Worm (Caenorhabditis elegans) whole organism, L4 larva: Measurements from ENCODE around the gene skr-17.

ENCODE experiments used
- F26F4.8 ChIP-seq: fragments of 200-800 bp; sonication (Bioruptor generic); conservative IDR thresholded peaks from 2 replicates; pipeline ENCODE4 v1.3.6; 2022; ENCODE audit warnings: missing genetic modification characterization, missing compliant biosample characterization
- F37D6.2 ChIP-seq: sonication (generic microtip); optimal IDR thresholded peaks from 2 replicates; lab custom pipeline; 2016; ENCODE audit warnings: mild to moderate bottlenecking, missing genetic modification characterization, missing compliant biosample characterization
- T20F7.1 ChIP-seq: fragments of 200-800 bp; sonication (Bioruptor generic); optimal IDR thresholded peaks from 2 replicates; lab custom pipeline; 2018; ENCODE audit warnings: mild to moderate bottlenecking, missing genetic modification characterization, missing compliant biosample characterization
- ZK337.2 ChIP-seq: fragments of 200-800 bp; sonication (Bioruptor generic); IDR thresholded peaks from 2 replicates; pipeline ENCODE4 v1.3.6; 2022; ENCODE audit warnings: missing genetic modification reagents, missing genetic modification characterization, missing compliant biosample characterization
- aha-1 ChIP-seq: fragments of 150-350 bp; peaks from one replicate; lab custom pipeline; 2014; ENCODE audit warnings: missing biosample characterization, missing genetic modification characterization
- attf-4 ChIP-seq: sonication (generic microtip); optimal IDR thresholded peaks from 3 replicates; lab custom pipeline; 2017; ENCODE audit warnings: missing biosample characterization, missing genetic modification characterization
- ceh-20 ChIP-seq: fragments of 200-800 bp; sonication (Bioruptor generic); IDR thresholded peaks from 2 replicates; pipeline ENCODE4 v1.3.6; 2022; ENCODE audit warnings: missing genetic modification reagents, missing genetic modification characterization, missing compliant biosample characterization
- ceh-28 ChIP-seq: fragments of 150-350 bp; optimal IDR thresholded peaks from 2 replicates; lab custom pipeline; 2014; ENCODE audit warnings: missing biosample characterization, missing genetic modification reagents, missing genetic modification characterization
- ceh-44 ChIP-seq: fragments of 200-800 bp; sonication (Bioruptor generic); IDR thresholded peaks from 2 replicates; pipeline ENCODE4 v1.3.6; 2022; ENCODE audit warnings: missing genetic modification reagents, missing genetic modification characterization, missing compliant biosample characterization
- ceh-82 ChIP-seq: sonication (generic microtip); optimal IDR thresholded peaks from 2 replicates; lab custom pipeline; 2017; ENCODE audit warnings: missing biosample characterization, missing genetic modification characterization
- ces-1 ChIP-seq: fragments of 150-350 bp; sonication (generic microtip); optimal IDR thresholded peaks from 4 replicates; lab custom pipeline; 2014; ENCODE audit warnings: missing biosample characterization, missing genetic modification reagents, missing genetic modification characterization
- cey-2 ChIP-seq: sonication (generic microtip); optimal IDR thresholded peaks from 3 replicates; lab custom pipeline; 2017; ENCODE audit warnings: missing genetic modification characterization, mild to moderate bottlenecking, missing compliant biosample characterization, antibody characterized with exemption, borderline replicate concordance; ENCODE audit not compliant: insufficient read depth
- daf-16 ChIP-seq, 3 experiments: sonication (generic microtip); optimal IDR thresholded peaks; 2 replicates each; lab custom pipeline; 2016 to 2017; ENCODE audit warnings: missing genetic modification characterization in 3 of 3, missing genetic modification reagents in 3 of 3, mild to moderate bottlenecking in 2 of 3, missing compliant biosample characterization in 2 of 3, missing biosample characterization in 1 of 3, moderate library complexity in 1 of 3
- daf-8 ChIP-seq: fragments of 200-800 bp; sonication (Bioruptor generic); IDR thresholded peaks from 2 replicates; pipeline ENCODE4 v1.3.6; 2022; ENCODE audit warnings: missing genetic modification characterization, missing compliant biosample characterization
- dmd-6 ChIP-seq: fragments of 200-800 bp; sonication (Bioruptor generic); IDR thresholded peaks from 2 replicates; pipeline ENCODE4 v1.3.6; 2022; ENCODE audit warnings: missing genetic modification reagents, missing genetic modification characterization, missing compliant biosample characterization
- dmd-9 ChIP-seq: fragments of 200-800 bp; sonication (Bioruptor generic); IDR thresholded peaks from 2 replicates; pipeline ENCODE4 v1.3.6; 2022; ENCODE audit warnings: missing genetic modification reagents, missing genetic modification characterization, missing compliant biosample characterization
- duxl-1 ChIP-seq: sonication (generic microtip); optimal IDR thresholded peaks from 2 replicates; lab custom pipeline; 2016; ENCODE audit warnings: mild to moderate bottlenecking, missing genetic modification characterization, moderate library complexity, missing compliant biosample characterization; ENCODE audit not compliant: poor library complexity
- dve-1 ChIP-seq: sonication (generic microtip); optimal IDR thresholded peaks from 2 replicates; lab custom pipeline; 2017; ENCODE audit warnings: antibody characterized with exemption, mild to moderate bottlenecking, missing genetic modification characterization, missing compliant biosample characterization; ENCODE audit not compliant: insufficient read depth
- egl-43 ChIP-seq: fragments of 200-800 bp; sonication (Bioruptor generic); IDR thresholded peaks from 2 replicates; pipeline ENCODE4 v1.3.6; 2022; ENCODE audit warnings: missing genetic modification reagents, missing genetic modification characterization, missing compliant biosample characterization
- hlh-11 ChIP-seq: fragments of 200-800 bp; sonication (Bioruptor generic); optimal IDR thresholded peaks from 2 replicates; lab custom pipeline; 2018; ENCODE audit warnings: mild to moderate bottlenecking, missing genetic modification characterization, missing compliant biosample characterization
- jun-1 ChIP-seq: fragments of 150-350 bp; optimal IDR thresholded peaks from 2 replicates; lab custom pipeline; 2014; ENCODE audit warnings: missing biosample characterization, missing genetic modification reagents, missing genetic modification characterization
- lim-7 ChIP-seq: fragments of 200-800 bp; sonication (Bioruptor generic); IDR thresholded peaks from 2 replicates; pipeline ENCODE4 v1.3.6; 2022; ENCODE audit warnings: missing genetic modification characterization, missing compliant biosample characterization
- lin-1 ChIP-seq: fragments of 200-800 bp; sonication (Bioruptor generic); IDR thresholded peaks from 2 replicates; pipeline ENCODE4 v1.3.6; 2022; ENCODE audit warnings: missing genetic modification reagents, missing genetic modification characterization, missing compliant biosample characterization
- lir-3 ChIP-seq: sonication (generic microtip); optimal IDR thresholded peaks from 2 replicates; lab custom pipeline; 2016; ENCODE audit warnings: mild to moderate bottlenecking, missing genetic modification characterization, missing compliant biosample characterization
- madf-9 ChIP-seq: fragments of 200-800 bp; sonication (Bioruptor generic); conservative IDR thresholded peaks from 2 replicates; pipeline ENCODE4 v1.3.6; 2022; ENCODE audit warnings: missing genetic modification reagents, missing genetic modification characterization, missing compliant biosample characterization
- mdl-1 ChIP-seq, 2 experiments: fragments of 150-350 bp in 1 of 2; sonication (generic microtip) in 1 of 2; optimal IDR thresholded peaks; 2 replicates each; lab custom pipeline; 2014 to 2017; ENCODE audit warnings: missing biosample characterization in 2 of 2, missing genetic modification characterization in 2 of 2
- mdt-29 ChIP-seq: fragments of 200-800 bp; sonication (Bioruptor generic); IDR thresholded peaks from 2 replicates; pipeline ENCODE4 v1.3.6; 2022; ENCODE audit warnings: missing genetic modification reagents, missing genetic modification characterization, missing compliant biosample characterization
- mep-1 ChIP-seq: fragments of 150-350 bp; sonication (generic microtip); optimal IDR thresholded peaks from 3 replicates; lab custom pipeline; 2014; ENCODE audit warnings: missing biosample characterization, missing genetic modification characterization
- mes-2 ChIP-seq: sonication (generic microtip); optimal IDR thresholded peaks from 2 replicates; lab custom pipeline; 2016; ENCODE audit warnings: missing genotype, mild to moderate bottlenecking, missing genetic modification characterization, missing compliant biosample characterization; ENCODE audit not compliant: poor library complexity, severe bottlenecking
- mxl-3 ChIP-seq: fragments of 200-800 bp; sonication (Bioruptor generic); optimal IDR thresholded peaks from 2 replicates; lab custom pipeline; 2018; ENCODE audit warnings: mild to moderate bottlenecking, missing genetic modification characterization, missing compliant biosample characterization
- nhr-102 ChIP-seq: sonication (generic microtip); optimal IDR thresholded peaks from 2 replicates; lab custom pipeline; 2016; ENCODE audit warnings: mild to moderate bottlenecking, missing genetic modification characterization, moderate library complexity, missing compliant biosample characterization
- nhr-11 ChIP-seq: fragments of 150-350 bp; optimal IDR thresholded peaks from 2 replicates; lab custom pipeline; 2014; ENCODE audit warnings: missing biosample characterization, missing genetic modification characterization
- nhr-28 ChIP-seq: fragments of 150-350 bp; optimal IDR thresholded peaks from 2 replicates; lab custom pipeline; 2014; ENCODE audit warnings: missing biosample characterization, missing genetic modification characterization
- nhr-48 ChIP-seq: sonication (generic microtip); optimal IDR thresholded peaks from 2 replicates; lab custom pipeline; 2016; ENCODE audit warnings: mild to moderate bottlenecking, missing genetic modification characterization, missing compliant biosample characterization
- nhr-76 ChIP-seq: fragments of 150-350 bp; optimal IDR thresholded peaks from 2 replicates; lab custom pipeline; 2014; ENCODE audit warnings: missing biosample characterization, missing genetic modification characterization
- nhr-77 ChIP-seq: fragments of 150-350 bp; optimal IDR thresholded peaks from 2 replicates; lab custom pipeline; 2014; ENCODE audit warnings: missing biosample characterization, missing genetic modification characterization
- pha-4 ChIP-seq, 2 experiments: fragments of 150-350 bp in 1 of 2; fragments of 200-800 bp in 1 of 2; sonication (Bioruptor generic) in 1 of 2; IDR thresholded peaks in 1 of 2; optimal IDR thresholded peaks in 1 of 2; 2 replicates each; pipeline versions ENCODE4 v1.3.6 to Lab custom; 2014 to 2022; ENCODE audit warnings: missing genetic modification characterization in 2 of 2, missing genetic modification reagents in 2 of 2, missing biosample characterization in 1 of 2, missing compliant biosample characterization in 1 of 2
- php-3 ChIP-seq: fragments of 200-800 bp; sonication (Bioruptor generic); IDR thresholded peaks from 2 replicates; pipeline ENCODE4 v1.3.6; 2022; ENCODE audit warnings: missing genetic modification reagents, missing genetic modification characterization, missing compliant biosample characterization
- pqm-1 ChIP-seq: sonication (generic microtip); optimal IDR thresholded peaks from 2 replicates; lab custom pipeline; 2017; ENCODE audit warnings: missing biosample characterization, missing genetic modification characterization
- sdz-12 ChIP-seq: fragments of 200-800 bp; sonication (Bioruptor generic); optimal IDR thresholded peaks from 2 replicates; lab custom pipeline; 2018; ENCODE audit warnings: mild to moderate bottlenecking, missing genetic modification characterization, missing compliant biosample characterization
- skn-1 ChIP-seq: fragments of 150-350 bp; optimal IDR thresholded peaks from 2 replicates; lab custom pipeline; 2014; ENCODE audit warnings: missing biosample characterization, missing genetic modification characterization
- tra-1 ChIP-seq: fragments of 200-800 bp; sonication (Bioruptor generic); IDR thresholded peaks from 2 replicates; pipeline ENCODE4 v1.3.6; 2022; ENCODE audit warnings: missing genetic modification reagents, missing genetic modification characterization, missing compliant biosample characterization
- unc-39 ChIP-seq: sonication (generic microtip); optimal IDR thresholded peaks from 2 replicates; lab custom pipeline; 2017; ENCODE audit warnings: missing biosample characterization, missing genetic modification characterization
- unc-62 ChIP-seq, 3 experiments: fragments of 150-350 bp in 1 of 3; sonication (generic microtip); optimal IDR thresholded peaks in 2 of 3; peaks in 1 of 3; 1 replicate in 1 of 3; 2 replicates in 2 of 3; lab custom pipeline; 2014 to 2017; ENCODE audit warnings: missing biosample characterization in 3 of 3, missing genetic modification characterization in 3 of 3, missing genetic modification reagents in 3 of 3, missing genotype in 1 of 3
- zip-2 ChIP-seq: fragments of 150-350 bp; optimal IDR thresholded peaks from 2 replicates; lab custom pipeline; 2014; ENCODE audit warnings: missing biosample characterization, missing genetic modification characterization

The skr-17 gene

DNA sequence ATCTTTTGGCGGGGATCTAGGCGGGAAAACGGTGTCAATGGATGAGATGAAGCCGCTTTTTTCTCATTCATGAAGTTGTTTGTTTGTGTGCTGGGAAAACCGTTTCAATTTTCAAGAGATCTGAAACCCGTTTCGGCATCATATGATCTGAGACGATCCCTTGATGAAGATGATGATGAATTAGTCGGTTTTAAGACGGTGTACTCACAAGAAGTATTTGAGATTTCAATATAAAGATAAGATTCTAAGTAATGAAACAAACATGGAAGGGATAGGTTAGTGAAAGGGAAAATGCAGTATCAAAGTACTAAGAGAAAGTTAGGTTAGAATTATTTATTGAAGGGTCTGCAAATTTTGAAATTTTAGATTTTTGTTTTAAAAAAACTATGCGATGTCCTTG, 24.8 kb downstream of the skr-17 start:
- peak in 1 of 2 experiments; percentile 98 for TF ChIP-seq unc-62 (GFP tag; optimal IDR thresholded peaks at IDR 0.05 in 1 of 2; lab: Kevin White, UChicago)
- TF ChIP-seq unc-62 (tag; optimal IDR thresholded peaks at IDR 0.05; lab: Kevin White, UChicago), result no peak
- no peak for TF ChIP-seq ZK337.2 (GFP tag; lab: Robert Waterston, UW)
- no peak for TF ChIP-seq ces-1 (GFP tag; lab: Kevin White, UChicago)

ce11 chrII:7808950-7809349, 25.6 kb downstream of the skr-17 start:
- TF ChIP-seq skn-1 (tag; lab: Kevin White, UChicago) (no peak), mxl-3 (peak; percentile 56), nhr-102 (tag; lab: Kevin White, UChicago) (peak; percentile 16), dve-1 (tag; lab: Kevin White, UChicago) (peak; percentile 70), lin-1 (GFP tag; lab: Robert Waterston, UW) (peak; percentile 40; the same call in 1 of the 2 replicates), nhr-48 (peak; percentile 68), nhr-28 (peak; percentile 78), dmd-6 (GFP tag; lab: Robert Waterston, UW) (peak; percentile 86), mes-2 (tag; lab: Kevin White, UChicago) (peak; percentile 17), cey-2 (tag; lab: Kevin White, UChicago) (peak; percentile 10), ceh-82 (tag; lab: Kevin White, UChicago) (no peak), lim-7 (no peak), php-3 (peak; percentile 72; the same call in 1 of the 2 replicates), pha-4 (GFP tag; IDR thresholded peaks at IDR 0.05; lab: Robert Waterston, UW) (peak; percentile 52; the same call in 1 of the 2 replicates), pha-4 (tag; optimal IDR thresholded peaks at IDR 0.05; lab: Kevin White, UChicago) (no peak), mep-1 (tag; lab: Kevin White, UChicago) (peak; percentile 23), T20F7.1 (GFP tag; lab: Kevin White, UChicago) (peak; percentile 8), daf-16 (GFP tag; optimal IDR thresholded peaks at IDR 0.05; lab: Kevin White, UChicago) (peak in 1 of 2 experiments; percentile 27), daf-16 (tag; optimal IDR thresholded peaks at IDR 0.05; lab: Kevin White, UChicago) (peak; percentile 42), ceh-44 (GFP tag; lab: Robert Waterston, UW) (no peak), dmd-9 (GFP tag; lab: Robert Waterston, UW) (no peak), F37D6.2 (tag; lab: Kevin White, UChicago) (no peak), unc-62 (GFP tag; optimal IDR thresholded peaks at IDR 0.05 in 1 of 2; lab: Kevin White, UChicago) (peak in 1 of 2 experiments; percentile 93), unc-62 (tag; optimal IDR thresholded peaks at IDR 0.05; lab: Kevin White, UChicago) (no peak), madf-9 (GFP tag; lab: Robert Waterston, UW) (0 out of 2 replicates have a peak, but pooled peaks have one; percentile 13), hlh-11 (peak; percentile 87), tra-1 (GFP tag; lab: Robert Waterston, UW) (peak; percentile 84; the same call in 1 of the 2 replicates), nhr-77 (tag; lab: Kevin White, UChicago) (peak; percentile 33), jun-1 (tag; lab: Kevin White, UChicago) (peak; percentile 22), pqm-1 (tag; lab: Kevin White, UChicago) (peak; percentile 95), mdl-1 (tag; optimal IDR thresholded peaks at IDR 0.05; lab: Kevin White, UChicago) (peak in 1 of 2 experiments; percentile 31)

- TF ChIP-seq lir-3 (no peak), ceh-20 (GFP tag; lab: Robert Waterston, UW) (no peak), daf-8 (GFP tag; lab: Robert Waterston, UW) (no peak), nhr-76 (tag; lab: Kevin White, UChicago) (no peak), nhr-11 (tag; lab: Kevin White, UChicago) (no peak), F26F4.8 (no peak), sdz-12 (no peak), madf-9 (GFP tag; lab: Robert Waterston, UW) (no peak), cey-2 (tag; lab: Kevin White, UChicago) (no peak), egl-43 (GFP tag; lab: Robert Waterston, UW) (no peak), ces-1 (GFP tag; lab: Kevin White, UChicago) (no peak), aha-1 (tag; lab: Kevin White, UChicago) (no peak), zip-2 (tag; lab: Kevin White, UChicago) (no peak), unc-39 (tag; lab: Kevin White, UChicago) (no peak), ceh-28 (tag; lab: Kevin White, UChicago) (no peak), pqm-1 (tag; lab: Kevin White, UChicago) (no peak), duxl-1 (tag; lab: Kevin White, UChicago) (no peak), attf-4 (tag; lab: Kevin White, UChicago) (no peak), mdt-29 (GFP tag; lab: Robert Waterston, UW) (no peak), dve-1 (tag; lab: Kevin White, UChicago) (no peak)
Measured at ce11 chrII:7809358-7809914, 26.1 kb downstream of the skr-17 start.
